Fruit fly (Drosophila melanogaster) whole organism, adult: ENCODE measurements around the gene CG2652.

ENCODE experiments used
- CG11617 ChIP-seq: fragments of 200-800 bp; sonication (Bioruptor generic); optimal IDR thresholded peaks from 2 replicates; lab custom pipeline; 2017; ENCODE audit warnings: mild to moderate bottlenecking, missing biosample characterization, missing genetic modification reagents, missing genetic modification characterization
- CG12768 ChIP-seq: fragments of 200-800 bp; sonication (Bioruptor generic); optimal IDR thresholded peaks from 2 replicates; lab custom pipeline; 2017; ENCODE audit warnings: missing biosample characterization, missing genetic modification characterization, mild to moderate bottlenecking, moderate library complexity, missing genetic modification reagents
- CG14711 ChIP-seq: fragments of 200-800 bp; sonication (Bioruptor generic); optimal IDR thresholded peaks from 2 replicates; lab custom pipeline; 2018; ENCODE audit warnings: missing biosample characterization, mild to moderate bottlenecking, missing genetic modification characterization, moderate library complexity
- CG1620 ChIP-seq: fragments of 200-800 bp; sonication (Bioruptor generic); optimal IDR thresholded peaks from 2 replicates; lab custom pipeline; 2016; ENCODE audit warnings: missing biosample characterization, missing genetic modification characterization
- CG33017 ChIP-seq: fragments of 200-800 bp; sonication (Bioruptor generic); optimal IDR thresholded peaks from 2 replicates; lab custom pipeline; 2018; ENCODE audit warnings: missing biosample characterization, mild to moderate bottlenecking, missing genetic modification characterization, moderate library complexity
- CG5204 ChIP-seq: fragments of 200-800 bp; sonication (Bioruptor generic); optimal IDR thresholded peaks from 2 replicates; lab custom pipeline; 2016; ENCODE audit warnings: missing biosample characterization, missing genetic modification characterization
- CG7045 ChIP-seq: fragments of 200-800 bp; sonication (Bioruptor generic); optimal IDR thresholded peaks from 2 replicates; lab custom pipeline; 2017; ENCODE audit warnings: missing biosample characterization, mild to moderate bottlenecking, missing genetic modification characterization
- CG7101 ChIP-seq: fragments of 200-800 bp; sonication (Bioruptor generic); optimal IDR thresholded peaks from 2 replicates; lab custom pipeline; 2018; ENCODE audit warnings: missing biosample characterization, mild to moderate bottlenecking, missing genetic modification characterization, moderate library complexity
- Clk ChIP-seq: fragments of 200-800 bp; sonication (Bioruptor generic); optimal IDR thresholded peaks from 2 replicates; lab custom pipeline; 2017; ENCODE audit warnings: missing biosample characterization, missing genetic modification characterization
- Crg-1 ChIP-seq: fragments of 200-800 bp; sonication (Bioruptor generic); optimal IDR thresholded peaks from 2 replicates; lab custom pipeline; 2016; ENCODE audit warnings: missing biosample characterization, missing genetic modification characterization
- Hr96 ChIP-seq: fragments of 200-800 bp; sonication (Bioruptor generic); optimal IDR thresholded peaks from 2 replicates; lab custom pipeline; 2016; ENCODE audit warnings: missing biosample characterization, missing genetic modification characterization
- Mnt ChIP-seq: fragments of 200-800 bp; sonication (Bioruptor generic); optimal IDR thresholded peaks from 2 replicates; lab custom pipeline; 2016; ENCODE audit warnings: missing biosample characterization, mild to moderate bottlenecking, missing genetic modification characterization
- bab1 ChIP-seq: fragments of 200-800 bp; sonication (Bioruptor generic); optimal IDR thresholded peaks from 3 replicates; lab custom pipeline; 2019; ENCODE audit warnings: missing biosample characterization, mild to moderate bottlenecking, missing genetic modification characterization, moderate library complexity
- cic ChIP-seq: fragments of 200-800 bp; sonication (Bioruptor generic); optimal IDR thresholded peaks from 2 replicates; lab custom pipeline; 2017; ENCODE audit warnings: missing biosample characterization, mild to moderate bottlenecking, missing genetic modification characterization, moderate library complexity
- cnc ChIP-seq, 2 experiments: fragments of >200 bp; optimal IDR thresholded peaks; 2 replicates each; lab custom pipeline; 2017
- kay ChIP-seq: fragments of 200-800 bp; sonication (Bioruptor generic); peaks from one replicate; lab custom pipeline; 2016; ENCODE audit warnings: missing biosample characterization, missing genetic modification characterization, borderline replicate concordance
- ovo ChIP-seq: fragments of 200-800 bp; sonication (Bioruptor generic); optimal IDR thresholded peaks from 2 replicates; lab custom pipeline; 2016; ENCODE audit warnings: missing biosample characterization, missing genetic modification characterization
- pad ChIP-seq: fragments of 200-800 bp; sonication (Bioruptor generic); optimal IDR thresholded peaks from 3 replicates; lab custom pipeline; 2017; ENCODE audit warnings: missing biosample characterization, missing genetic modification characterization, mild to moderate bottlenecking, moderate library complexity, missing genetic modification reagents
- tj ChIP-seq: fragments of 200-800 bp; sonication (Bioruptor generic); optimal IDR thresholded peaks from 3 replicates; lab custom pipeline; 2017; ENCODE audit warnings: missing biosample characterization, mild to moderate bottlenecking, missing genetic modification characterization, moderate library complexity
- toe ChIP-seq: fragments of 200-800 bp; sonication (Bioruptor generic); optimal IDR thresholded peaks from 2 replicates; lab custom pipeline; 2016; ENCODE audit warnings: missing biosample characterization, missing genetic modification characterization

CG2652 gene

dm6 chrX:2645593-2645992, 37.1 kb downstream of the CG2652 start:
- no peak for TF ChIP-seq Hr96
- TF ChIP-seq pad, result no peak
- TF ChIP-seq CG33017 (tag; lab: Kevin White, UChicago), result no peak
- TF ChIP-seq tj, result no peak
- no peak for TF ChIP-seq bab1 (GFP tag; lab: Kevin White, UChicago)
- TF ChIP-seq CG1620 (GFP tag; lab: Kevin White, UChicago), result no peak
- TF ChIP-seq CG11617, result no peak
- no peak for TF ChIP-seq CG5204
- TF ChIP-seq kay (GFP tag; lab: Kevin White, UChicago), result no peak
- TF ChIP-seq cic (GFP tag; lab: Kevin White, UChicago), result no peak
- TF ChIP-seq Clk (GFP tag; lab: Kevin White, UChicago), result no peak
- TF ChIP-seq CG7045, result no peak
- no peak for TF ChIP-seq CG7101 (tag; lab: Kevin White, UChicago)
- TF ChIP-seq cnc (optimal IDR thresholded peaks at IDR 0.05; lab: Kevin White, UChicago), result no peak
- no peak for TF ChIP-seq CG14711 (tag; lab: Kevin White, UChicago)
- no peak for TF ChIP-seq CG12768 (GFP tag; lab: Kevin White, UChicago)
- TF ChIP-seq Crg-1 (GFP tag; lab: Kevin White, UChicago), result no peak
- no peak for TF ChIP-seq Mnt
- TF ChIP-seq ovo (GFP tag; lab: Kevin White, UChicago), result no peak
- TF ChIP-seq toe (GFP tag; lab: Kevin White, UChicago), result no peak

- no peak for TF ChIP-seq Crg-1 (GFP tag; lab: Kevin White, UChicago)
- TF ChIP-seq CG5204, result no peak
- TF ChIP-seq kay (GFP tag; lab: Kevin White, UChicago), result no peak
- peak; percentile 36 for TF ChIP-seq CG11617
- no peak for TF ChIP-seq Hr96
- no peak for TF ChIP-seq cnc (optimal IDR thresholded peaks at IDR 0.05; lab: Kevin White, UChicago)
- TF ChIP-seq Mnt, result peak; percentile 34
- TF ChIP-seq pad, result peak; percentile 34
- peak; percentile 1 for TF ChIP-seq bab1 (GFP tag; lab: Kevin White, UChicago)
- peak; percentile 30 for TF ChIP-seq CG7101 (tag; lab: Kevin White, UChicago)
- TF ChIP-seq CG12768 (GFP tag; lab: Kevin White, UChicago), result peak; percentile 23
- peak; percentile 21 for TF ChIP-seq cic (GFP tag; lab: Kevin White, UChicago)
- TF ChIP-seq tj, result peak; percentile 75
- no peak for TF ChIP-seq CG7045
- no peak for TF ChIP-seq CG1620 (GFP tag; lab: Kevin White, UChicago)
- TF ChIP-seq Clk (GFP tag; lab: Kevin White, UChicago), result no peak
- TF ChIP-seq ovo (GFP tag; lab: Kevin White, UChicago), result no peak
- TF ChIP-seq toe (GFP tag; lab: Kevin White, UChicago), result no peak
- no peak for TF ChIP-seq CG14711 (tag; lab: Kevin White, UChicago)
- no peak for TF ChIP-seq CG33017 (tag; lab: Kevin White, UChicago)
Measured at dm6 chrX:2642484-2643379, 40.0 kb downstream of the CG2652 start.

DNA sequence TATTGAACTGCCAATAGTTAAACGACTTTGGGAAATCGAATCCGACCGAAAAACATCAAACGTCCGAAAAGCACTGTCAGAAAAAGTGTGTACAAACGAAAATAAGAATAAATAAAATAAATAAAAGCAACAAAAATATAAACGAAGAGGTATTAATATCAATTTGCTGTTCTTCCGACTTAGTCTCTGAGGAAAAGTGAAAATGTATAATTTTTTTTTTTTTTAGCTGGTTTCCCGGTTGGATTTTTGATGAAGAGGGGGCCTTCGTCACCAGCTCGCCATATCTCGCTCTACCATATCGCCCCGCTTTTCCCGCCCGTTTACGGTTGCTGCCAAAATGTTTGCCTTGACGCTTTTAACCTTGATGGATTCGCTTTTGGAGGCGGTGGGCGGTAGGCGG, 44.1 kb downstream of the CG2652 start:
- TF ChIP-seq kay (GFP tag; lab: Kevin White, UChicago) (no peak), CG11617 (no peak), CG12768 (GFP tag; lab: Kevin White, UChicago) (no peak)

DNA sequence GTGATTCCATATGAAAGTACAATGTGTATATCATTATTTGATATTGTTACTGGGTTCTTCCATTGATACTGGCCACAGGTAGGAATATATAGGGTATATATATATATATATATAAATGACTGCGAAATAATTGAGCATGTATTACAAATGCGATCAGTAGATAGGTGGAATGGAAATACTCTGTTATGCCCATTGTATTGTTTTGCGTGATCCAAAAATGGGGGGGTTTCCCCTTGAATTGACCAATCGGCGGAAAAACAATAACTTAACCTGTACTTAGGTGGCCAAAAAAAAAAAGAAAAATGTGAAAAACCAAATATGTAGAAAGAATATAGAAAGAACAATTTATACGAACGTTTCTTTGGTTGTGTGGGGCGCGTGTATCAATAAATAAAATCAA, 44.8 kb downstream of the CG2652 start:
- no peak for TF ChIP-seq Crg-1 (GFP tag; lab: Kevin White, UChicago)
- no peak for TF ChIP-seq CG7101 (tag; lab: Kevin White, UChicago)
- no peak for TF ChIP-seq pad

DNA sequence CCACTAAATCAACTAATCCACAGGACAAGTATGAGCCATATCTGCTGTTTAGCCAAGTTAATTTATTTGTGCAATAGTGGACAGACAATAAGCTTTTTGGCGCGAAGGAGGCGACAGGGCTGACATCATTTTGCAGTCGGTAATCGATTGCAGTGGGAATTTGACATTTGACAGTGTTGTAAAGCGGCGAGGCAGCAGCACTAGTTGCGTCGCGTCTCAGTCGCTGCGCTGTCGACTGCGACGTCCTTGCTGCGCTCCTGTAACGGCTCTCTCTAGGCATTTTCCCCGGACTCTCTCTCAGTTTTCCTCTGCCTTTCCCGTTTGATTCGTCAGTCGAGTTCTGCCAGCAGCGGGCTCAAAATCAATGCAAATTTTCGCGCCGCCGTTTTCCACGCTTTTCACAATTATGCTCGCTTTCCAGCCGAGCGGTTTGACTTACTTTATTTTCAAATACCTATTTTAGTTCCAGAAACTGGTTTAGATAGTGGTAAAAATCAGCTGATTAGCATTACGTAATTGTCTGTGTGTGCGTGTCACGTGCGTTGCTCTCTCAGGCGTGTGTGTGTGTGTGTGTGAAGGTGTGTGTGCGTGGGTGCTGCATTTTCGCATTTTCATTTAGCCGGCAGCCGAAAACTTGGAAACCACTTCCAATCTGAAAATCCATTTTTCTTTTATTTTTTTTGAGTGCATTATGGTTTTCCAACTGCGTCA, 45.8 kb downstream of the CG2652 start:
- TF ChIP-seq Crg-1 (GFP tag; lab: Kevin White, UChicago) (no peak), ovo (GFP tag; lab: Kevin White, UChicago) (no peak), Clk (GFP tag; lab: Kevin White, UChicago) (no peak), toe (GFP tag; lab: Kevin White, UChicago) (no peak), CG7101 (tag; lab: Kevin White, UChicago) (no peak), CG33017 (tag; lab: Kevin White, UChicago) (no peak), CG11617 (no peak), kay (GFP tag; lab: Kevin White, UChicago) (no peak), Mnt (no peak), CG14711 (tag; lab: Kevin White, UChicago) (no peak), CG12768 (GFP tag; lab: Kevin White, UChicago) (no peak), CG1620 (GFP tag; lab: Kevin White, UChicago) (no peak), CG7045 (no peak), pad (no peak), CG5204 (no peak), cic (GFP tag; lab: Kevin White, UChicago) (no peak), bab1 (GFP tag; lab: Kevin White, UChicago) (no peak), tj (no peak)
